Fruit fly (Drosophila melanogaster) whole organism: Measurements from ENCODE around the gene btl.

Experiments
- EcR ChIP-seq, 2 experiments: fragments of >200 bp; optimal IDR thresholded peaks; 2 replicates each; lab custom pipeline; 2017; ENCODE audit warnings: missing biosample characterization in 2 of 2, missing genetic modification characterization in 2 of 2, missing genetic modification reagents in 2 of 2
- pan ChIP-seq: fragments of >200 bp; optimal IDR thresholded peaks from 2 replicates; lab custom pipeline; 2017
- usp ChIP-seq: fragments of >200 bp; optimal IDR thresholded peaks from 2 replicates; lab custom pipeline; 2017; ENCODE audit warnings: missing biosample characterization, missing genetic modification characterization, mixed read lengths

- TF ChIP-seq pan (lab: Kevin White, UChicago) (no peak), EcR (GFP tag; optimal IDR thresholded peaks at IDR 0.05; lab: Kevin White, UChicago) (no peak), usp (no peak)
Measured at dm6 chr3L:14063241-14064064, 12.1 kb upstream of the btl start.
